Worm (Caenorhabditis elegans) whole organism, young adult: ENCODE results near the gene T27E4.7.

ENCODE experiments used
- F10E7.11 ChIP-seq: sonication (generic microtip); optimal IDR thresholded peaks from 2 replicates; lab custom pipeline; 2017; ENCODE audit warnings: mild to moderate bottlenecking, missing genetic modification characterization, moderate library complexity, missing compliant biosample characterization
- F22D6.2 ChIP-seq: sonication (generic microtip); optimal IDR thresholded peaks from 2 replicates; lab custom pipeline; 2016; ENCODE audit warnings: mild to moderate bottlenecking, missing genetic modification characterization, missing compliant biosample characterization
- F23B12.7 ChIP-seq: sonication (generic microtip); optimal IDR thresholded peaks from 2 replicates; lab custom pipeline; 2017; ENCODE audit warnings: missing genetic modification characterization, mild to moderate bottlenecking, missing compliant biosample characterization, antibody characterized with exemption, moderate library complexity; ENCODE audit not compliant: insufficient read depth
- F33H1.4 ChIP-seq: fragments of 200-800 bp; sonication (Bioruptor generic); IDR thresholded peaks from 2 replicates; pipeline ENCODE4 v1.3.6; 2022; ENCODE audit warnings: missing genetic modification reagents, missing genetic modification characterization, missing compliant biosample characterization
- F37B4.10 ChIP-seq: fragments of 200-800 bp; sonication (Bioruptor generic); IDR thresholded peaks from 2 replicates; pipeline ENCODE4 v1.3.6; 2022; ENCODE audit warnings: missing genetic modification characterization, missing compliant biosample characterization
- F39B2.1 ChIP-seq: fragments of 200-800 bp; sonication (Bioruptor generic); IDR thresholded peaks from 2 replicates; pipeline ENCODE4 v1.3.6; 2022; ENCODE audit warnings: missing genetic modification reagents, missing genetic modification characterization, missing compliant biosample characterization
- F55B11.4 ChIP-seq: sonication (generic microtip); optimal IDR thresholded peaks from 2 replicates; lab custom pipeline; 2016; ENCODE audit warnings: missing compliant biosample characterization, missing genetic modification characterization, borderline replicate concordance; ENCODE audit not compliant: insufficient read depth
- Y53G8AR.9 ChIP-seq: fragments of 200-800 bp; sonication (Bioruptor generic); conservative IDR thresholded peaks from 2 replicates; pipeline ENCODE4 v1.3.6; 2022; ENCODE audit warnings: missing genetic modification reagents, missing genetic modification characterization, missing compliant biosample characterization
- Y56A3A.18 ChIP-seq: fragments of 200-800 bp; sonication (Bioruptor generic); IDR thresholded peaks from 2 replicates; pipeline ENCODE4 v1.3.6; 2022; ENCODE audit warnings: missing genetic modification reagents, missing genetic modification characterization, missing compliant biosample characterization
- Y67H2A.10 ChIP-seq: fragments of 200-800 bp; sonication (Bioruptor generic); conservative IDR thresholded peaks from 2 replicates; pipeline ENCODE4 v1.3.6; 2022; ENCODE audit warnings: missing genetic modification reagents, missing genetic modification characterization, missing compliant biosample characterization
- Y79H2A.3 ChIP-seq: fragments of 200-800 bp; sonication (Bioruptor generic); conservative IDR thresholded peaks from 2 replicates; pipeline ENCODE4 v1.3.6; 2022; ENCODE audit warnings: missing genetic modification reagents, missing genetic modification characterization, missing compliant biosample characterization
- Y95B8A.8 ChIP-seq: fragments of 200-800 bp; sonication (Bioruptor generic); IDR thresholded peaks from 2 replicates; pipeline ENCODE4 v1.3.6; 2022; ENCODE audit warnings: missing genetic modification reagents, missing genetic modification characterization, missing compliant biosample characterization
- ZK185.1 ChIP-seq: sonication (generic microtip); optimal IDR thresholded peaks from 2 replicates; lab custom pipeline; 2016; ENCODE audit warnings: mild to moderate bottlenecking, missing genetic modification characterization, missing compliant biosample characterization; ENCODE audit not compliant: poor library complexity, severe bottlenecking
- aptf-2 ChIP-seq: fragments of 200-800 bp; sonication (Bioruptor generic); conservative IDR thresholded peaks from 2 replicates; pipeline ENCODE4 v1.3.6; 2022; ENCODE audit warnings: missing genetic modification reagents, missing genetic modification characterization, missing compliant biosample characterization
- atf-7 ChIP-seq: sonication (generic microtip); optimal IDR thresholded peaks from 2 replicates; lab custom pipeline; 2017; ENCODE audit warnings: mild to moderate bottlenecking, missing genetic modification characterization, missing compliant biosample characterization
- attf-3 ChIP-seq: fragments of 200-800 bp; sonication (Bioruptor generic); conservative IDR thresholded peaks from 2 replicates; pipeline ENCODE4 v1.3.6; 2022; ENCODE audit warnings: missing genetic modification reagents, missing genetic modification characterization, missing compliant biosample characterization
- ccch-3 ChIP-seq: fragments of 200-800 bp; sonication (Bioruptor generic); optimal IDR thresholded peaks from 2 replicates; lab custom pipeline; 2018; ENCODE audit warnings: mild to moderate bottlenecking, missing genetic modification characterization, missing compliant biosample characterization
- ceh-100 ChIP-seq: fragments of 200-800 bp; sonication (Bioruptor generic); IDR thresholded peaks from 2 replicates; pipeline ENCODE4 v1.3.6; 2022; ENCODE audit warnings: missing genetic modification reagents, missing genetic modification characterization, missing compliant biosample characterization
- ceh-91 ChIP-seq: fragments of 200-800 bp; sonication (Bioruptor generic); IDR thresholded peaks from 2 replicates; pipeline ENCODE4 v1.3.6; 2022; ENCODE audit warnings: missing genetic modification reagents, missing genetic modification characterization, missing compliant biosample characterization
- dpl-1 ChIP-seq: fragments of 150-350 bp; optimal IDR thresholded peaks from 2 replicates; lab custom pipeline; 2014; ENCODE audit warnings: missing biosample characterization, missing genetic modification reagents, missing genetic modification characterization
- egl-44 ChIP-seq: fragments of 200-800 bp; sonication (Bioruptor generic); IDR thresholded peaks from 2 replicates; pipeline ENCODE4 v1.3.6; 2022; ENCODE audit warnings: missing genetic modification reagents, missing genetic modification characterization, missing compliant biosample characterization
- hlh-12 ChIP-seq: sonication (generic microtip); optimal IDR thresholded peaks from 2 replicates; lab custom pipeline; 2016; ENCODE audit warnings: missing genetic modification characterization, missing compliant biosample characterization
- hsf-1 ChIP-seq: fragments of 200-800 bp; sonication (Bioruptor generic); IDR thresholded peaks from 2 replicates; pipeline ENCODE4 v1.3.6; 2022; ENCODE audit warnings: missing genetic modification reagents, missing genetic modification characterization, missing compliant biosample characterization
- lin-40 ChIP-seq: sonication (generic microtip); optimal IDR thresholded peaks from 2 replicates; lab custom pipeline; 2016; ENCODE audit warnings: missing genetic modification characterization, mild to moderate bottlenecking, missing compliant biosample characterization, missing genotype, missing genetic modification reagents
- lsl-1 ChIP-seq: fragments of 200-800 bp; sonication (Bioruptor generic); optimal IDR thresholded peaks from 2 replicates; lab custom pipeline; 2018; ENCODE audit warnings: mild to moderate bottlenecking, missing genetic modification characterization, moderate library complexity, missing compliant biosample characterization
- madf-3 ChIP-seq: fragments of 200-800 bp; sonication (Bioruptor generic); IDR thresholded peaks from 2 replicates; pipeline ENCODE4 v1.3.6; 2022; ENCODE audit warnings: missing genetic modification reagents, missing genetic modification characterization, missing compliant biosample characterization
- nfya-1 ChIP-seq: sonication (generic microtip); optimal IDR thresholded peaks from 2 replicates; lab custom pipeline; 2017; ENCODE audit warnings: antibody characterized with exemption, missing compliant biosample characterization, missing genetic modification characterization, borderline replicate concordance; ENCODE audit not compliant: insufficient read depth
- nfya-2 ChIP-seq: fragments of 200-800 bp; sonication (Bioruptor generic); IDR thresholded peaks from 2 replicates; pipeline ENCODE4 v1.3.6; 2022; ENCODE audit warnings: missing genetic modification reagents, missing genetic modification characterization, missing compliant biosample characterization
- nfyb-1 ChIP-seq: fragments of 200-800 bp; sonication (Bioruptor generic); IDR thresholded peaks from 2 replicates; pipeline ENCODE4 v1.3.6; 2022; ENCODE audit warnings: missing genetic modification reagents, missing genetic modification characterization, missing compliant biosample characterization
- nhr-120 ChIP-seq: fragments of 200-800 bp; sonication (Bioruptor generic); IDR thresholded peaks from 2 replicates; pipeline ENCODE4 v1.3.6; 2022; ENCODE audit warnings: missing genetic modification characterization, missing compliant biosample characterization
- nhr-80 ChIP-seq: sonication (generic microtip); optimal IDR thresholded peaks from 2 replicates; lab custom pipeline; 2016; ENCODE audit warnings: missing genetic modification characterization, missing compliant biosample characterization
- pha-4 ChIP-seq: fragments of 150-350 bp; sonication (generic microtip); optimal IDR thresholded peaks from 2 replicates; lab custom pipeline; 2014; ENCODE audit warnings: missing biosample characterization, missing genetic modification reagents, missing genetic modification characterization
- repo-1 ChIP-seq: sonication (generic microtip); optimal IDR thresholded peaks from 2 replicates; lab custom pipeline; 2017; ENCODE audit warnings: mild to moderate bottlenecking, missing genetic modification characterization, missing compliant biosample characterization
- sea-2 ChIP-seq: fragments of 200-800 bp; sonication (Bioruptor generic); IDR thresholded peaks from 2 replicates; pipeline ENCODE4 v1.3.6; 2022; ENCODE audit warnings: missing genetic modification characterization, missing compliant biosample characterization
- snpc-1.1 ChIP-seq: sonication (generic microtip); optimal IDR thresholded peaks from 2 replicates; lab custom pipeline; 2017; ENCODE audit warnings: missing genetic modification characterization, mild to moderate bottlenecking, missing compliant biosample characterization, antibody characterized with exemption, moderate library complexity, missing genotype, missing genetic modification reagents; ENCODE audit not compliant: insufficient read depth
- snpc-1.3 ChIP-seq: sonication (generic microtip); optimal IDR thresholded peaks from 2 replicates; lab custom pipeline; 2017; ENCODE audit warnings: missing genetic modification characterization, mild to moderate bottlenecking, missing compliant biosample characterization, antibody characterized with exemption, moderate library complexity, missing genotype, missing genetic modification reagents; ENCODE audit not compliant: insufficient read depth
- snpc-4 ChIP-seq, 5 experiments: fragments of 150-350 bp in 1 of 5; sonication (generic microtip) in 4 of 5; optimal IDR thresholded peaks; 2 replicates each; lab custom pipeline; 2014 to 2018; ENCODE audit warnings: missing genetic modification characterization in 5 of 5, missing biosample characterization in 3 of 5, antibody characterized with exemption in 2 of 5, mild to moderate bottlenecking in 2 of 5, missing compliant biosample characterization in 2 of 5, missing genotype in 2 of 5, moderate library complexity in 2 of 5, missing genetic modification reagents in 1 of 5
- tbp1 ChIP-seq: fragments of 200-800 bp; sonication (Bioruptor generic); optimal IDR thresholded peaks from 2 replicates; lab custom pipeline; 2018; ENCODE audit warnings: mild to moderate bottlenecking, missing genetic modification characterization, missing compliant biosample characterization
- ztf-22 ChIP-seq: fragments of 200-800 bp; sonication (Bioruptor generic); optimal IDR thresholded peaks from 2 replicates; lab custom pipeline; 2018; ENCODE audit warnings: mild to moderate bottlenecking, missing genetic modification characterization, moderate library complexity, missing compliant biosample characterization
- ztf-26 ChIP-seq: sonication (generic microtip); optimal IDR thresholded peaks from 2 replicates; lab custom pipeline; 2017; ENCODE audit warnings: missing genetic modification characterization, missing compliant biosample characterization

The T27E4.7 gene

ce11 chrV:9078815-9079525 is 2.8 kb upstream of the T27E4.7 start (continued):
- TF ChIP-seq nfya-1 (tag; lab: Kevin White, UChicago) (no peak), Y56A3A.18 (GFP tag; lab: Robert Waterston, UW) (no peak), Y53G8AR.9 (GFP tag; lab: Robert Waterston, UW) (no peak), hsf-1 (GFP tag; lab: Robert Waterston, UW) (no peak), hlh-12 (no peak), ccch-3 (GFP tag; lab: Kevin White, UChicago) (no peak), nhr-80 (tag; lab: Kevin White, UChicago) (peak; percentile 88), F55B11.4 (tag; lab: Kevin White, UChicago) (no peak), F10E7.11 (tag; lab: Kevin White, UChicago) (no peak), attf-3 (GFP tag; lab: Robert Waterston, UW) (no peak), aptf-2 (GFP tag; lab: Robert Waterston, UW) (no peak), F23B12.7 (tag; lab: Kevin White, UChicago) (no peak), Y79H2A.3 (no peak), atf-7 (tag; lab: Kevin White, UChicago) (peak; percentile 50), madf-3 (no peak), pha-4 (tag; lab: Kevin White, UChicago) (no peak), F37B4.10 (GFP tag; lab: Robert Waterston, UW) (no peak), lsl-1 (GFP tag; lab: Kevin White, UChicago) (no peak), F39B2.1 (no peak), repo-1 (tag; lab: Kevin White, UChicago) (no peak), ceh-91 (no peak), snpc-1.3 (tag; lab: Kevin White, UChicago) (no peak), F22D6.2 (tag; lab: Kevin White, UChicago) (no peak), sea-2 (GFP tag; lab: Robert Waterston, UW) (no peak), ztf-26 (tag; lab: Kevin White, UChicago) (no peak), nfyb-1 (no peak), ztf-22 (GFP tag; lab: Kevin White, UChicago) (no peak), snpc-1.1 (tag; lab: Kevin White, UChicago) (no peak), Y95B8A.8 (GFP tag; lab: Robert Waterston, UW) (no peak), Y67H2A.10 (GFP tag; lab: Robert Waterston, UW) (no peak), nhr-120 (no peak), nfya-2 (GFP tag; lab: Robert Waterston, UW) (no peak), dpl-1 (no peak), snpc-4 (GFP tag; optimal IDR thresholded peaks at IDR 0.05; lab: Kevin White, UChicago) (no peak), snpc-4 (tag; optimal IDR thresholded peaks at IDR 0.05; lab: Kevin White, UChicago) (peak in 1 of 4 experiments; percentile 1), tbp1 (GFP tag; lab: Kevin White, UChicago) (no peak), F33H1.4 (GFP tag; lab: Robert Waterston, UW) (no peak), ceh-100 (GFP tag; lab: Robert Waterston, UW) (no peak), ZK185.1 (tag; lab: Kevin White, UChicago) (no peak), egl-44 (GFP tag; lab: Robert Waterston, UW) (no peak), lin-40 (no peak)
